Fruit fly (Drosophila melanogaster): ENCODE measurements around the gene axed.

The axed gene

dm6 chr3L:6605925-6606324 lies 3.2 kb upstream of the axed start, which contains the start of gene zpg (continued):
- no peak for TF ChIP-seq CG5953 (GFP tag; IDR thresholded peaks at IDR 0.05)
- TF ChIP-seq CG11398 (GFP tag; optimal IDR thresholded peaks at IDR 0.05), result no peak
- no peak for TF ChIP-seq CG4854 (GFP tag; optimal IDR thresholded peaks at IDR 0.05)
- TF ChIP-seq CG9215 (GFP tag; IDR thresholded peaks at IDR 0.05), result no peak
- no peak for TF ChIP-seq gro (GFP tag; optimal IDR thresholded peaks at IDR 0.05)
- TF ChIP-seq Hr39 (optimal IDR thresholded peaks at IDR 0.05), result no peak
- TF ChIP-seq BEAF-32 (GFP tag; optimal IDR thresholded peaks at IDR 0.05), result peak; percentile 47
- TF ChIP-seq CG12236 (GFP tag; optimal IDR thresholded peaks at IDR 0.05), result no peak
- no peak for TF ChIP-seq rib (GFP tag; IDR thresholded peaks at IDR 0.05)
- TF ChIP-seq MESR4 (GFP tag; optimal IDR thresholded peaks at IDR 0.05), result peak; percentile 58
- no peak for TF ChIP-seq insv (GFP tag; optimal IDR thresholded peaks at IDR 0.05)
- no peak for TF ChIP-seq zf30C (GFP tag; optimal IDR thresholded peaks at IDR 0.05)
- TF ChIP-seq Hsf (GFP tag; optimal IDR thresholded peaks at IDR 0.05), result no peak
- peak; percentile 42; the same call in 1 of the 2 replicates for TF ChIP-seq hbn (GFP tag; IDR thresholded peaks at IDR 0.05; ENCODE audit: partially characterized antibody)
- TF ChIP-seq CTCF (GFP tag; optimal IDR thresholded peaks at IDR 0.05), result no peak
- no peak for TF ChIP-seq CG7839 (tag; optimal IDR thresholded peaks at IDR 0.05)
- TF ChIP-seq CG15479 (GFP tag; optimal IDR thresholded peaks at IDR 0.05), result no peak
- peak; percentile 26 for TF ChIP-seq Jarid2 (GFP tag; optimal IDR thresholded peaks at IDR 0.05)
- TF ChIP-seq Mad (GFP tag; optimal IDR thresholded peaks at IDR 0.05), result peak; percentile 5
- no peak for TF ChIP-seq Drgx (GFP tag; IDR thresholded peaks at IDR 0.05)
- no peak for TF ChIP-seq ac (GFP tag; optimal IDR thresholded peaks at IDR 0.05)
- no peak for TF ChIP-seq CG2678 (tag; optimal IDR thresholded peaks at IDR 0.05)
- TF ChIP-seq kay (GFP tag; optimal IDR thresholded peaks at IDR 0.05), result no peak
- TF ChIP-seq CG12659 (GFP tag; optimal IDR thresholded peaks at IDR 0.05), result peak; percentile 72
- TF ChIP-seq trh (GFP tag; optimal IDR thresholded peaks at IDR 0.05), result no peak
- TF ChIP-seq CG34224 (GFP tag; IDR thresholded peaks at IDR 0.05; ENCODE audit: partially characterized antibody), result peak; percentile 54; the same call in 2 of the 3 replicates
- peak; percentile 98 for TF ChIP-seq dm (GFP tag; optimal IDR thresholded peaks at IDR 0.05)
- no peak for TF ChIP-seq lilli (GFP tag; optimal IDR thresholded peaks at IDR 0.05)
- TF ChIP-seq CG3065 (GFP tag; optimal IDR thresholded peaks at IDR 0.05), result no peak
- no peak for TF ChIP-seq GATAe (GFP tag; conservative IDR thresholded peaks at IDR 0.05)
- TF ChIP-seq Asciz (GFP tag; optimal IDR thresholded peaks at IDR 0.05), result no peak
- no peak for TF ChIP-seq HLH54F (GFP tag; optimal IDR thresholded peaks at IDR 0.05)
- TF ChIP-seq sqz (GFP tag; optimal IDR thresholded peaks at IDR 0.05), result no peak
- TF ChIP-seq Nf-YA (GFP tag; IDR thresholded peaks at IDR 0.05), result no peak
- TF ChIP-seq abd-A (tag; optimal IDR thresholded peaks at IDR 0.05), result no peak
- no peak for TF ChIP-seq BtbVII (GFP tag; optimal IDR thresholded peaks at IDR 0.05)
- TF ChIP-seq ara (GFP tag; IDR thresholded peaks at IDR 0.05), result no peak
- no peak for TF ChIP-seq CG11560 (tag; IDR thresholded peaks at IDR 0.05)
- TF ChIP-seq Atf-2 (GFP tag; optimal IDR thresholded peaks at IDR 0.05), result no peak
- TF ChIP-seq gsb (GFP tag; IDR thresholded peaks at IDR 0.05), result no peak
- no peak for TF ChIP-seq CG13894 (tag; optimal IDR thresholded peaks at IDR 0.05)
- no peak for TF ChIP-seq CG6175 (GFP tag; IDR thresholded peaks at IDR 0.05)
- no peak for TF ChIP-seq CG7271 (tag; optimal IDR thresholded peaks at IDR 0.05)
- no peak for TF ChIP-seq CG12942 (GFP tag; optimal IDR thresholded peaks at IDR 0.05)
- no peak for TF ChIP-seq tio (GFP tag; optimal IDR thresholded peaks at IDR 0.05)
- no peak for TF ChIP-seq Dfd (GFP tag; optimal IDR thresholded peaks at IDR 0.05)
- TF ChIP-seq sr (GFP tag; IDR thresholded peaks at IDR 0.05), result no peak
- TF ChIP-seq Dip3 (GFP tag; optimal IDR thresholded peaks at IDR 0.05), result peak; percentile 35
- TF ChIP-seq Hmr (GFP tag; optimal IDR thresholded peaks at IDR 0.05), result peak; percentile 55
- TF ChIP-seq CG1792 (GFP tag; optimal IDR thresholded peaks at IDR 0.05), result no peak
- TF ChIP-seq CoRest (tag; optimal IDR thresholded peaks at IDR 0.05), result peak; percentile 62
- no peak for TF ChIP-seq CG13296 (GFP tag; optimal IDR thresholded peaks at IDR 0.05)
- TF ChIP-seq NFAT (GFP tag; IDR thresholded peaks at IDR 0.05), result no peak

Data from whole organism, embryonic.